Fruit fly (Drosophila melanogaster): ENCODE measurements around the gene zfh1.

- no peak for TF ChIP-seq run (tag; optimal IDR thresholded peaks at IDR 0.05)
- TF ChIP-seq CG10462 (GFP tag; optimal IDR thresholded peaks at IDR 0.05) = no peak
- no peak for TF ChIP-seq CG12744 (GFP tag; optimal IDR thresholded peaks at IDR 0.05)
- no peak for TF ChIP-seq CG2202 (tag; optimal IDR thresholded peaks at IDR 0.05)
- TF ChIP-seq knrl (GFP tag; IDR thresholded peaks at IDR 0.05; ENCODE audit: partially characterized antibody) = no peak
- TF ChIP-seq al (GFP tag; IDR thresholded peaks at IDR 0.05) = no peak
- TF ChIP-seq CG12219 (GFP tag; optimal IDR thresholded peaks at IDR 0.05) = no peak
- no peak for TF ChIP-seq CG3065 (GFP tag; optimal IDR thresholded peaks at IDR 0.05)
- no peak for TF ChIP-seq Sox102F (GFP tag; optimal IDR thresholded peaks at IDR 0.05)
- no peak for TF ChIP-seq CG4707 (GFP tag; optimal IDR thresholded peaks at IDR 0.05)
- no peak for TF ChIP-seq Fer1 (GFP tag; optimal IDR thresholded peaks at IDR 0.05)
- no peak for TF ChIP-seq H15 (GFP tag; IDR thresholded peaks at IDR 0.05)
- no peak for TF ChIP-seq CG3163 (GFP tag; optimal IDR thresholded peaks at IDR 0.05)
- TF ChIP-seq TFAM (GFP tag; optimal IDR thresholded peaks at IDR 0.05) = no peak
These were observed 37.6 kb downstream of the zfh1 start for dm6 chr3R:30803212-30803814.
